Worm (Caenorhabditis elegans): ENCODE data around the gene K08H10.6.

K08H10.6 gene

ce11 chrV:10031384-10032171 lies 35.9 kb upstream of the K08H10.6 start (continued):
- no peak for TF ChIP-seq unc-62 (GFP tag; optimal IDR thresholded peaks at IDR 0.05 in 1 of 2)
- TF ChIP-seq unc-62 (tag; optimal IDR thresholded peaks at IDR 0.05): no peak
- no peak for TF ChIP-seq Y105C5A.15 (GFP tag; IDR thresholded peaks at IDR 0.05)
- no peak for TF ChIP-seq ceh-20 (GFP tag; IDR thresholded peaks at IDR 0.05)
- no peak for TF ChIP-seq egl-27 (tag; optimal IDR thresholded peaks at IDR 0.05)
- no peak for TF ChIP-seq ceh-62 (tag; optimal IDR thresholded peaks at IDR 0.05)
- TF ChIP-seq hlh-11 (tag; optimal IDR thresholded peaks at IDR 0.05): peak; percentile 54
- TF ChIP-seq lir-3 (tag; optimal IDR thresholded peaks at IDR 0.05): no peak
- no peak for TF ChIP-seq Y75B8A.6 (GFP tag; IDR thresholded peaks at IDR 0.05)
- no peak for TF ChIP-seq lin-15B (tag; optimal IDR thresholded peaks at IDR 0.05)
- TF ChIP-seq arid-1 (GFP tag; conservative IDR thresholded peaks at IDR 0.05): no peak
- TF ChIP-seq ceh-82 (tag; optimal IDR thresholded peaks at IDR 0.05): no peak
- peak; percentile 88 for TF ChIP-seq dpl-1 (GFP tag; optimal IDR thresholded peaks at IDR 0.05)
- TF ChIP-seq ceh-32 (tag; optimal IDR thresholded peaks at IDR 0.05; ENCODE audit: poor library complexity): no peak
- TF ChIP-seq mdl-1 (tag; optimal IDR thresholded peaks at IDR 0.05): peak in 1 of 2 experiments; percentile 47
- no peak for TF ChIP-seq nhr-10 (tag; optimal IDR thresholded peaks at IDR 0.05)
- TF ChIP-seq php-3 (GFP tag; IDR thresholded peaks at IDR 0.05): no peak
- peak; percentile 73 for TF ChIP-seq mxl-3 (GFP tag; optimal IDR thresholded peaks at IDR 0.05)
- TF ChIP-seq lin-13 (GFP tag; optimal IDR thresholded peaks at IDR 0.05): no peak
- TF ChIP-seq dmd-9 (GFP tag; IDR thresholded peaks at IDR 0.05): no peak
- peak in 1 of 2 experiments; percentile 48 for TF ChIP-seq lsy-2 (tag; optimal IDR thresholded peaks at IDR 0.05)
- TF ChIP-seq F49E8.2 (tag; optimal IDR thresholded peaks at IDR 0.05; ENCODE audit: borderline replicate concordance): peak; percentile 16
- no peak for TF ChIP-seq madf-9 (GFP tag; conservative IDR thresholded peaks at IDR 0.05)
- TF ChIP-seq saeg-2 (GFP tag; IDR thresholded peaks at IDR 0.05): no peak
- TF ChIP-seq lin-39 (tag; optimal IDR thresholded peaks at IDR 0.05): no peak
- TF ChIP-seq T20F7.1 (GFP tag; optimal IDR thresholded peaks at IDR 0.05): no peak
- TF ChIP-seq ZK337.2 (GFP tag; IDR thresholded peaks at IDR 0.05): no peak
- peak; percentile 8 for TF ChIP-seq nhr-48 (tag; optimal IDR thresholded peaks at IDR 0.05)
- no peak for TF ChIP-seq unc-39 (tag; optimal IDR thresholded peaks at IDR 0.05)
- peak; percentile 55 for TF ChIP-seq pqm-1 (tag; optimal IDR thresholded peaks at IDR 0.05)
- TF ChIP-seq nhr-42 (GFP tag; IDR thresholded peaks at IDR 0.05): no peak
- no peak for TF ChIP-seq duxl-1 (tag; optimal IDR thresholded peaks at IDR 0.05; ENCODE audit: poor library complexity)
- no peak for TF ChIP-seq attf-4 (tag; optimal IDR thresholded peaks at IDR 0.05)
- TF ChIP-seq vab-7 (GFP tag; IDR thresholded peaks at IDR 0.05): no peak
- no peak for TF ChIP-seq daf-16 (GFP tag; optimal IDR thresholded peaks at IDR 0.05)
- TF ChIP-seq daf-16 (tag; optimal IDR thresholded peaks at IDR 0.05): no peak
- no peak for TF ChIP-seq daf-19 (GFP tag; conservative IDR thresholded peaks at IDR 0.05)
- TF ChIP-seq R02D3.7 (tag; optimal IDR thresholded peaks at IDR 0.05): no peak
- TF ChIP-seq zip-2 (tag; optimal IDR thresholded peaks at IDR 0.05): no peak
- no peak for TF ChIP-seq tag-97 (GFP tag; IDR thresholded peaks at IDR 0.05)
- no peak for TF ChIP-seq pha-4 (GFP tag; IDR thresholded peaks at IDR 0.05)
- no peak for TF ChIP-seq pha-4 (tag; optimal IDR thresholded peaks at IDR 0.05)
- no peak for TF ChIP-seq F26F4.8 (GFP tag; conservative IDR thresholded peaks at IDR 0.05)
- no peak for TF ChIP-seq nhr-237 (tag; optimal IDR thresholded peaks at IDR 0.05)
- TF ChIP-seq dmd-8 (GFP tag; IDR thresholded peaks at IDR 0.05): no peak
- no peak for TF ChIP-seq T26A8.4 (GFP tag; IDR thresholded peaks at IDR 0.05)
- peak; percentile 43 for TF ChIP-seq dve-1 (tag; optimal IDR thresholded peaks at IDR 0.05; ENCODE audit: insufficient read depth)
- TF ChIP-seq fos-1 (tag; optimal IDR thresholded peaks at IDR 0.05): no peak
- 0 out of 2 replicates have a peak, but pooled peaks have one; percentile 13 for TF ChIP-seq lin-29 (GFP tag; IDR thresholded peaks at IDR 0.05)
- TF ChIP-seq dmd-6 (GFP tag; IDR thresholded peaks at IDR 0.05): peak; percentile 82
- no peak for TF ChIP-seq zfp-2 (tag; optimal IDR thresholded peaks at IDR 0.05)
